Fruit fly (Drosophila melanogaster) whole organism, adult: ENCODE results near the gene CG12115.
A peak's percentile ranks its signal among the peaks of the same experiment; 100 is the strongest.

Source experiments
- CG11617 ChIP-seq: fragments of 200-800 bp; sonication (Bioruptor generic); optimal IDR thresholded peaks from 2 replicates; lab custom pipeline; 2017; ENCODE audit warnings: mild to moderate bottlenecking, missing biosample characterization, missing genetic modification reagents, missing genetic modification characterization
- CG12768 ChIP-seq: fragments of 200-800 bp; sonication (Bioruptor generic); optimal IDR thresholded peaks from 2 replicates; lab custom pipeline; 2017; ENCODE audit warnings: missing biosample characterization, missing genetic modification characterization, mild to moderate bottlenecking, moderate library complexity, missing genetic modification reagents
- CG14711 ChIP-seq: fragments of 200-800 bp; sonication (Bioruptor generic); optimal IDR thresholded peaks from 2 replicates; lab custom pipeline; 2018; ENCODE audit warnings: missing biosample characterization, mild to moderate bottlenecking, missing genetic modification characterization, moderate library complexity
- CG1620 ChIP-seq: fragments of 200-800 bp; sonication (Bioruptor generic); optimal IDR thresholded peaks from 2 replicates; lab custom pipeline; 2016; ENCODE audit warnings: missing biosample characterization, missing genetic modification characterization
- CG33017 ChIP-seq: fragments of 200-800 bp; sonication (Bioruptor generic); optimal IDR thresholded peaks from 2 replicates; lab custom pipeline; 2018; ENCODE audit warnings: missing biosample characterization, mild to moderate bottlenecking, missing genetic modification characterization, moderate library complexity
- CG5204 ChIP-seq: fragments of 200-800 bp; sonication (Bioruptor generic); optimal IDR thresholded peaks from 2 replicates; lab custom pipeline; 2016; ENCODE audit warnings: missing biosample characterization, missing genetic modification characterization
- CG7045 ChIP-seq: fragments of 200-800 bp; sonication (Bioruptor generic); optimal IDR thresholded peaks from 2 replicates; lab custom pipeline; 2017; ENCODE audit warnings: missing biosample characterization, mild to moderate bottlenecking, missing genetic modification characterization
- CG7101 ChIP-seq: fragments of 200-800 bp; sonication (Bioruptor generic); optimal IDR thresholded peaks from 2 replicates; lab custom pipeline; 2018; ENCODE audit warnings: missing biosample characterization, mild to moderate bottlenecking, missing genetic modification characterization, moderate library complexity
- Clk ChIP-seq: fragments of 200-800 bp; sonication (Bioruptor generic); optimal IDR thresholded peaks from 2 replicates; lab custom pipeline; 2017; ENCODE audit warnings: missing biosample characterization, missing genetic modification characterization
- Crg-1 ChIP-seq: fragments of 200-800 bp; sonication (Bioruptor generic); optimal IDR thresholded peaks from 2 replicates; lab custom pipeline; 2016; ENCODE audit warnings: missing biosample characterization, missing genetic modification characterization
- Hr96 ChIP-seq: fragments of 200-800 bp; sonication (Bioruptor generic); optimal IDR thresholded peaks from 2 replicates; lab custom pipeline; 2016; ENCODE audit warnings: missing biosample characterization, missing genetic modification characterization
- Mnt ChIP-seq: fragments of 200-800 bp; sonication (Bioruptor generic); optimal IDR thresholded peaks from 2 replicates; lab custom pipeline; 2016; ENCODE audit warnings: missing biosample characterization, mild to moderate bottlenecking, missing genetic modification characterization
- bab1 ChIP-seq: fragments of 200-800 bp; sonication (Bioruptor generic); optimal IDR thresholded peaks from 3 replicates; lab custom pipeline; 2019; ENCODE audit warnings: missing biosample characterization, mild to moderate bottlenecking, missing genetic modification characterization, moderate library complexity
- cic ChIP-seq: fragments of 200-800 bp; sonication (Bioruptor generic); optimal IDR thresholded peaks from 2 replicates; lab custom pipeline; 2017; ENCODE audit warnings: missing biosample characterization, mild to moderate bottlenecking, missing genetic modification characterization, moderate library complexity
- cnc ChIP-seq, 2 experiments: fragments of >200 bp; optimal IDR thresholded peaks; 2 replicates each; lab custom pipeline; 2017
- kay ChIP-seq: fragments of 200-800 bp; sonication (Bioruptor generic); peaks from one replicate; lab custom pipeline; 2016; ENCODE audit warnings: missing biosample characterization, missing genetic modification characterization, borderline replicate concordance
- ovo ChIP-seq: fragments of 200-800 bp; sonication (Bioruptor generic); optimal IDR thresholded peaks from 2 replicates; lab custom pipeline; 2016; ENCODE audit warnings: missing biosample characterization, missing genetic modification characterization
- pad ChIP-seq: fragments of 200-800 bp; sonication (Bioruptor generic); optimal IDR thresholded peaks from 3 replicates; lab custom pipeline; 2017; ENCODE audit warnings: missing biosample characterization, missing genetic modification characterization, mild to moderate bottlenecking, moderate library complexity, missing genetic modification reagents
- tj ChIP-seq: fragments of 200-800 bp; sonication (Bioruptor generic); optimal IDR thresholded peaks from 3 replicates; lab custom pipeline; 2017; ENCODE audit warnings: missing biosample characterization, mild to moderate bottlenecking, missing genetic modification characterization, moderate library complexity
- toe ChIP-seq: fragments of 200-800 bp; sonication (Bioruptor generic); optimal IDR thresholded peaks from 2 replicates; lab custom pipeline; 2016; ENCODE audit warnings: missing biosample characterization, missing genetic modification characterization

The CG12115 gene

dm6 chrX:9215485-9215884, 25.1 kb upstream of the CG12115 start, which contains the start of gene CG15368:
Gene CG15368 (plus strand): TSS chrX:9215785.
- no peak for TF ChIP-seq Crg-1 (GFP tag; lab: Kevin White, UChicago)
- TF ChIP-seq ovo (GFP tag; lab: Kevin White, UChicago): no peak
- TF ChIP-seq CG12768 (GFP tag; lab: Kevin White, UChicago): no peak
- TF ChIP-seq cnc (optimal IDR thresholded peaks at IDR 0.05; lab: Kevin White, UChicago): no peak
- TF ChIP-seq bab1: no peak
- TF ChIP-seq pad (GFP tag; lab: Kevin White, UChicago): no peak
- TF ChIP-seq CG14711 (tag; lab: Kevin White, UChicago): no peak

dm6 chrX:9214576-9214975, 24.2 kb upstream of the CG12115 start, which contains the start of gene Obp8a:
Gene Obp8a (plus strand): TSS chrX:9214876.
- TF ChIP-seq CG1620 (no peak), tj (no peak), pad (GFP tag; lab: Kevin White, UChicago) (no peak), CG14711 (tag; lab: Kevin White, UChicago) (no peak), bab1 (no peak), Clk (no peak), CG5204 (GFP tag; lab: Kevin White, UChicago) (no peak), Crg-1 (GFP tag; lab: Kevin White, UChicago) (no peak), kay (no peak), toe (GFP tag; lab: Kevin White, UChicago) (no peak), CG11617 (GFP tag; lab: Kevin White, UChicago) (no peak), cic (GFP tag; lab: Kevin White, UChicago) (no peak)

dm6 chrX:9210787-9211186, 20.4 kb upstream of the CG12115 start, which contains the start of gene SmydA-9:
Gene SmydA-9 (minus strand): TSS chrX:9210887.
- TF ChIP-seq CG12768 (GFP tag; lab: Kevin White, UChicago): no peak
- no peak for TF ChIP-seq Hr96 (GFP tag; lab: Kevin White, UChicago)
- TF ChIP-seq toe (GFP tag; lab: Kevin White, UChicago): no peak
- TF ChIP-seq tj: no peak
- TF ChIP-seq CG7045 (GFP tag; lab: Kevin White, UChicago): no peak
- TF ChIP-seq CG1620: no peak
- no peak for TF ChIP-seq ovo (GFP tag; lab: Kevin White, UChicago)
- no peak for TF ChIP-seq pad (GFP tag; lab: Kevin White, UChicago)
- no peak for TF ChIP-seq Mnt
- no peak for TF ChIP-seq CG7101 (tag; lab: Kevin White, UChicago)
- no peak for TF ChIP-seq CG14711 (tag; lab: Kevin White, UChicago)
- no peak for TF ChIP-seq cic (GFP tag; lab: Kevin White, UChicago)
- TF ChIP-seq CG11617 (GFP tag; lab: Kevin White, UChicago): no peak
- no peak for TF ChIP-seq cnc (optimal IDR thresholded peaks at IDR 0.05; lab: Kevin White, UChicago)
- no peak for TF ChIP-seq Crg-1 (GFP tag; lab: Kevin White, UChicago)
- TF ChIP-seq CG33017 (tag; lab: Kevin White, UChicago): no peak
- no peak for TF ChIP-seq CG5204 (GFP tag; lab: Kevin White, UChicago)
- no peak for TF ChIP-seq kay
- TF ChIP-seq bab1: no peak

- TF ChIP-seq CG7045 (GFP tag; lab: Kevin White, UChicago) (peak; percentile 84), Clk (peak; percentile 43), CG14711 (tag; lab: Kevin White, UChicago) (peak; percentile 88), Hr96 (GFP tag; lab: Kevin White, UChicago) (peak; percentile 39), ovo (GFP tag; lab: Kevin White, UChicago) (peak; percentile 45), CG1620 (peak; percentile 65), kay (no peak), Crg-1 (GFP tag; lab: Kevin White, UChicago) (peak; percentile 61), CG33017 (tag; lab: Kevin White, UChicago) (peak; percentile 83), tj (peak; percentile 80), CG5204 (GFP tag; lab: Kevin White, UChicago) (peak; percentile 35), bab1 (peak; percentile 62), pad (GFP tag; lab: Kevin White, UChicago) (peak; percentile 80), cnc (optimal IDR thresholded peaks at IDR 0.05; lab: Kevin White, UChicago) (no peak), CG7101 (tag; lab: Kevin White, UChicago) (peak; percentile 95), toe (GFP tag; lab: Kevin White, UChicago) (peak; percentile 22), Mnt (peak; percentile 64), CG12768 (GFP tag; lab: Kevin White, UChicago) (peak; percentile 76), CG11617 (GFP tag; lab: Kevin White, UChicago) (peak; percentile 91), cic (GFP tag; lab: Kevin White, UChicago) (peak; percentile 71)
Observed at dm6 chrX:9201866-9202681, 11.7 kb upstream of the CG12115 start.

dm6 chrX:9201080-9201479, 10.7 kb upstream of the CG12115 start:
- TF ChIP-seq CG7045 (GFP tag; lab: Kevin White, UChicago) (no peak), Mnt (peak; percentile 84)

dm6 chrX:9200234-9200633, 9.8 kb upstream of the CG12115 start:
- TF ChIP-seq Mnt (peak; percentile 58), CG33017 (tag; lab: Kevin White, UChicago) (no peak)
